Fruit fly (Drosophila melanogaster) whole organism, embryonic: Measurements from ENCODE around the gene CG10055.
A peak's percentile ranks its signal among the peaks of the same experiment; 100 is the strongest.

Source experiments
- C15 ChIP-seq: fragments of 200-800 bp; sonication (Bioruptor generic); IDR thresholded peaks from 3 replicates; pipeline ENCODE4 v1.3.6; 2022; ENCODE audit warnings: missing biosample characterization, missing genetic modification characterization
- CG12744 ChIP-seq: fragments of 200-800 bp; sonication (Bioruptor generic); optimal IDR thresholded peaks from 2 replicates; lab custom pipeline; 2016; ENCODE audit warnings: missing biosample characterization, missing genetic modification characterization
- CG12769 ChIP-seq: fragments of 200-800 bp; sonication (Bioruptor generic); optimal IDR thresholded peaks from 2 replicates; lab custom pipeline; 2019; ENCODE audit warnings: missing biosample characterization, mild to moderate bottlenecking, missing genetic modification characterization, moderate library complexity
- CG13287 ChIP-seq: fragments of 200-800 bp; sonication (Bioruptor generic); IDR thresholded peaks from 2 replicates; pipeline ENCODE4 v1.3.6; 2022; ENCODE audit warnings: missing biosample characterization, missing genetic modification characterization; ENCODE audit not compliant: partially characterized antibody
- CG13296 ChIP-seq: fragments of 200-800 bp; sonication (Bioruptor generic); optimal IDR thresholded peaks from 3 replicates; lab custom pipeline; 2018; ENCODE audit warnings: missing biosample characterization, mild to moderate bottlenecking, missing genetic modification characterization
- CG13894 ChIP-seq: fragments of 200-800 bp; sonication (Bioruptor generic); optimal IDR thresholded peaks from 3 replicates; lab custom pipeline; 2018; ENCODE audit warnings: missing biosample characterization, mild to moderate bottlenecking, missing genetic modification characterization, moderate library complexity
- CG15479 ChIP-seq: fragments of 200-800 bp; sonication (Bioruptor generic); optimal IDR thresholded peaks from 3 replicates; lab custom pipeline; 2019; ENCODE audit warnings: missing biosample characterization, mild to moderate bottlenecking, missing genetic modification characterization, moderate library complexity
- CG1603 ChIP-seq: fragments of 200-800 bp; sonication (Bioruptor generic); optimal IDR thresholded peaks from 2 replicates; lab custom pipeline; 2019; ENCODE audit warnings: missing biosample characterization, mild to moderate bottlenecking, missing genetic modification characterization, moderate library complexity
- CG16813 ChIP-seq: fragments of 200-800 bp; sonication (Bioruptor generic); IDR thresholded peaks from 3 replicates; pipeline ENCODE4 v1.3.6; 2022; ENCODE audit warnings: missing biosample characterization, missing genetic modification characterization; ENCODE audit not compliant: partially characterized antibody
- CG17568 ChIP-seq: fragments of 200-800 bp; sonication (Bioruptor generic); optimal IDR thresholded peaks from 2 replicates; lab custom pipeline; 2018; ENCODE audit warnings: missing biosample characterization, mild to moderate bottlenecking, missing genetic modification characterization, moderate library complexity
- CG8290 ChIP-seq, 3 experiments: fragments of 200-800 bp; sonication (Bioruptor generic); optimal IDR thresholded peaks; 2 replicates each; lab custom pipeline; 2016 to 2019; ENCODE audit warnings: missing biosample characterization in 3 of 3, missing genetic modification characterization in 3 of 3, mild to moderate bottlenecking in 2 of 3, moderate library complexity in 1 of 3
- CG9727 ChIP-seq: fragments of 200-800 bp; sonication (Bioruptor generic); optimal IDR thresholded peaks from 3 replicates; lab custom pipeline; 2017; ENCODE audit warnings: missing biosample characterization, mild to moderate bottlenecking, missing genetic modification characterization
- Dad ChIP-seq: fragments of 200-800 bp; sonication (Bioruptor generic); optimal IDR thresholded peaks from 3 replicates; lab custom pipeline; 2016; ENCODE audit warnings: missing biosample characterization, missing genetic modification characterization
- Dll ChIP-seq: fragments of 200-800 bp; sonication (Bioruptor generic); IDR thresholded peaks from 4 replicates; pipeline ENCODE4 v1.3.6; 2022; ENCODE audit warnings: missing biosample characterization, missing genetic modification characterization; ENCODE audit not compliant: partially characterized antibody
- Ets65A ChIP-seq: fragments of 200-800 bp; sonication (Bioruptor generic); peaks from one replicate; lab custom pipeline; 2016; ENCODE audit warnings: missing biosample characterization, missing genetic modification characterization
- HLH4C ChIP-seq: fragments of 200-800 bp; sonication (Bioruptor generic); IDR thresholded peaks from 3 replicates; pipeline ENCODE4 v1.3.6; 2022; ENCODE audit warnings: missing biosample characterization, missing genetic modification characterization; ENCODE audit not compliant: partially characterized antibody
- Hsf ChIP-seq: fragments of 200-800 bp; sonication (Bioruptor generic); optimal IDR thresholded peaks from 3 replicates; lab custom pipeline; 2016; ENCODE audit warnings: missing biosample characterization, missing genetic modification characterization
- Med ChIP-seq: fragments of 200-800 bp; sonication (Bioruptor generic); peaks from one replicate; lab custom pipeline; 2016; ENCODE audit warnings: missing biosample characterization, missing genetic modification characterization, mild to moderate bottlenecking, inconsistent platforms, moderate library complexity
- Opbp ChIP-seq: fragments of 200-800 bp; sonication (Bioruptor generic); IDR thresholded peaks from 3 replicates; pipeline ENCODE4 v1.3.6; 2022; ENCODE audit warnings: missing biosample characterization, missing genetic modification characterization; ENCODE audit not compliant: partially characterized antibody
- Pdp1 ChIP-seq, 2 experiments: fragments of 200-800 bp; sonication (Bioruptor generic); optimal IDR thresholded peaks; 3 replicates each; lab custom pipeline; 2016; ENCODE audit warnings: missing biosample characterization in 2 of 2, missing genetic modification characterization in 2 of 2, mild to moderate bottlenecking in 1 of 2, moderate library complexity in 1 of 2
- Stat92E ChIP-seq, 3 experiments: fragments of >200 bp in 2 of 3; fragments of 200-800 bp in 1 of 3; sonication (Bioruptor generic) in 1 of 3; optimal IDR thresholded peaks; 2 replicates each; lab custom pipeline; 2017 to 2019; ENCODE audit warnings: missing biosample characterization in 3 of 3, missing genetic modification characterization in 3 of 3, mild to moderate bottlenecking in 1 of 3, moderate library complexity in 1 of 3
- Trl ChIP-seq, 3 experiments: fragments of >200 bp in 2 of 3; fragments of 200-800 bp in 1 of 3; sonication (Bioruptor generic) in 1 of 3; optimal IDR thresholded peaks; 2 replicates in 1 of 3; 3 replicates in 2 of 3; lab custom pipeline; 2016 to 2017; ENCODE audit warnings: missing biosample characterization in 1 of 3, missing genetic modification characterization in 1 of 3
- ab ChIP-seq: fragments of 200-800 bp; sonication (Bioruptor generic); optimal IDR thresholded peaks from 2 replicates; lab custom pipeline; 2016; ENCODE audit warnings: missing biosample characterization, missing genetic modification characterization
- bbx ChIP-seq: fragments of 200-800 bp; sonication (Bioruptor generic); IDR thresholded peaks from 2 replicates; pipeline ENCODE4 v1.3.6; 2022; ENCODE audit warnings: missing biosample characterization, missing genetic modification characterization; ENCODE audit not compliant: partially characterized antibody
- chinmo ChIP-seq: fragments of 200-800 bp; sonication (Bioruptor generic); IDR thresholded peaks from 4 replicates; pipeline ENCODE4 v1.3.6; 2022; ENCODE audit warnings: missing biosample characterization, missing genetic modification characterization; ENCODE audit not compliant: partially characterized antibody
- fd102C ChIP-seq: fragments of 200-800 bp; sonication (Bioruptor generic); optimal IDR thresholded peaks from 2 replicates; lab custom pipeline; 2018; ENCODE audit warnings: missing biosample characterization, mild to moderate bottlenecking, missing genetic modification characterization, moderate library complexity
- ftz-f1 ChIP-seq: fragments of 200-800 bp; sonication (Bioruptor generic); optimal IDR thresholded peaks from 2 replicates; lab custom pipeline; 2016; ENCODE audit warnings: missing biosample characterization, missing genetic modification characterization
- insv ChIP-seq, 2 experiments: fragments of 200-800 bp; sonication (Bioruptor generic); optimal IDR thresholded peaks; 3 replicates each; lab custom pipeline; 2016 to 2018; ENCODE audit warnings: missing biosample characterization in 2 of 2, missing genetic modification characterization in 2 of 2
- nmo ChIP-seq: fragments of 200-800 bp; sonication (Bioruptor generic); optimal IDR thresholded peaks from 2 replicates; lab custom pipeline; 2018; ENCODE audit warnings: missing biosample characterization, mild to moderate bottlenecking, missing genetic modification characterization, moderate library complexity
- oc ChIP-seq: fragments of 200-800 bp; sonication (Bioruptor generic); optimal IDR thresholded peaks from 2 replicates; lab custom pipeline; 2018; ENCODE audit warnings: missing biosample characterization, mild to moderate bottlenecking, missing genetic modification characterization, moderate library complexity
- otp ChIP-seq: fragments of 200-800 bp; sonication (Bioruptor generic); IDR thresholded peaks from 3 replicates; pipeline ENCODE4, ENCODE4 v1.3.6; 2022; ENCODE audit warnings: missing biosample characterization, missing genetic modification characterization
- pan ChIP-seq, 4 experiments: fragments of >200 bp in 3 of 4; fragments of 200-800 bp in 1 of 4; sonication (Bioruptor generic) in 1 of 4; optimal IDR thresholded peaks in 3 of 4; IDR thresholded peaks in 1 of 4; 2 replicates each; pipeline versions ENCODE4 v1.3.6 to Lab custom; 2017 to 2022; ENCODE audit warnings: missing biosample characterization in 2 of 4, missing genetic modification characterization in 2 of 4, mixed read lengths in 1 of 4
- sc ChIP-seq, 3 experiments: fragments of >200 bp in 2 of 3; fragments of 200-800 bp in 1 of 3; sonication (Bioruptor generic) in 1 of 3; optimal IDR thresholded peaks; 2 replicates in 2 of 3; 3 replicates in 1 of 3; lab custom pipeline; 2017; ENCODE audit warnings: mild to moderate bottlenecking in 1 of 3, missing biosample characterization in 1 of 3, missing genetic modification characterization in 1 of 3, missing genetic modification reagents in 1 of 3
- sd ChIP-seq: fragments of 200-800 bp; sonication (Bioruptor generic); optimal IDR thresholded peaks from 3 replicates; lab custom pipeline; 2018; ENCODE audit warnings: missing biosample characterization, mild to moderate bottlenecking, missing genetic modification characterization, moderate library complexity
- sens ChIP-seq: fragments of 200-800 bp; sonication (Bioruptor generic); peaks from one replicate; lab custom pipeline; 2016; ENCODE audit warnings: missing biosample characterization, missing genetic modification characterization
- seq ChIP-seq: fragments of 200-800 bp; sonication (Bioruptor generic); IDR thresholded peaks from 2 replicates; pipeline ENCODE4 v1.3.6; 2022; ENCODE audit warnings: missing biosample characterization, missing genetic modification characterization
- sqz ChIP-seq: fragments of 200-800 bp; sonication (Bioruptor generic); optimal IDR thresholded peaks from 3 replicates; lab custom pipeline; 2018; ENCODE audit warnings: missing biosample characterization, mild to moderate bottlenecking, missing genetic modification characterization
- stc ChIP-seq: fragments of 200-800 bp; sonication (Bioruptor generic); IDR thresholded peaks from 2 replicates; pipeline ENCODE4 v1.3.6; 2022; ENCODE audit warnings: missing biosample characterization, missing genetic modification characterization
- tap ChIP-seq: fragments of 200-800 bp; optimal IDR thresholded peaks from 3 replicates; lab custom pipeline; 2019; ENCODE audit warnings: missing biosample characterization, mild to moderate bottlenecking, missing genetic modification characterization, moderate library complexity
- tio ChIP-seq: fragments of 200-800 bp; sonication (Bioruptor generic); optimal IDR thresholded peaks from 2 replicates; lab custom pipeline; 2017; ENCODE audit warnings: missing biosample characterization, missing genetic modification characterization, inconsistent platforms
- tll ChIP-seq, 2 experiments: fragments of 200-800 bp in 1 of 2; fragments of >200 bp in 1 of 2; sonication (Bioruptor generic) in 1 of 2; optimal IDR thresholded peaks; 2 replicates each; lab custom pipeline; 2017 to 2019; ENCODE audit warnings: missing biosample characterization in 2 of 2, missing genetic modification characterization in 2 of 2, mild to moderate bottlenecking in 1 of 2, moderate library complexity in 1 of 2
- wdn ChIP-seq: fragments of 200-800 bp; sonication (Bioruptor generic); IDR thresholded peaks from 2 replicates; pipeline ENCODE4 v1.3.6; 2022; ENCODE audit warnings: missing biosample characterization, missing genetic modification characterization
- yki ChIP-seq: fragments of >200 bp; optimal IDR thresholded peaks from 3 replicates; lab custom pipeline; 2018
- zen ChIP-seq: fragments of 200-800 bp; sonication (Bioruptor generic); optimal IDR thresholded peaks from 3 replicates; lab custom pipeline; 2018; ENCODE audit warnings: missing biosample characterization, mild to moderate bottlenecking, missing genetic modification characterization, moderate library complexity

Gene CG10055

DNA sequence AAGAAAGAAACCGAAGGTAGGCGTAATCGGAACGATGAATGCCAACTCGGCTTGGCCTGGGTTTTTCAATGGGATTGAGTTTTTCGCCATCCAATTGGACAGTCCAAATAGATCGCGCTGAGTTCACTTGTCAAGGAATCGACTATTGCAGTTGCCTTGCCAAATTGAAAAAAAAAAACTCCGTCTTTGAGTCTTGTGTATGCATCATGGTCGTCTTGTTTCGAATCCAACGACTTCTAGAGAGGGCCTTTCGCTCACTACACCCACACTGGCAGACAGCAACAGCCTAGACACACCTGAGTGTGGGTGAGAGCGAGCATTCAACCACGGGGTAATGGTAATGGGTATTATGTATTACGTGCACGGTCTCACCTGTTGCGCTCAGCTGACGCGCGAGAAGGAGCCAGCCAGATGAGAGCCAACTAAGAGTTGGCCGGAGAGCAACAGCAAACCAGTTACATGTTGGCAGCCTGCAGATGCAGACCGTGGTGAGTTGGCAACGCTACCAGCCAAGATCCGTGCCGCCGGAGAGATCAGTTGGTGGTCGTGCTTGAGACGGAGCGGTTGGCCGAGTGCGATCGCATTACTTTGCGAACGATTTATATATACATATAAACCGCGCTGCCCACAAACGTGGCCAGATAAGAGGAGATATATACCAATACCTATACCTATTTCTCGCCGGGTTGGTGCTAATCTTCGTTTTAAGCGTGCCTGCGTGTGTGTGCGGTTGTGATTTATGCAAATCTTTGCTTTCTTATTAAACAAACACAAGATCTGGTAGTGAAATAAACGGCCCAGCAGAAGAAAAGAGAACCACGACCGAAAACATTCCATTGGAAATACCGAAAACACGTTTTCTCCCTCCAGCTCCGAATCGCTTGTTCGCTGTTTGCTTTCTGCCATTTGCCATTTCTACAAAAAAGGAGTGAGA, 23.9 kb downstream of the CG10055 start, which contains the start of gene sas (continued):
- peak; percentile 10 for TF ChIP-seq CG13296
- TF ChIP-seq nmo (GFP tag; lab: Kevin White, UChicago) = no peak
- TF ChIP-seq sqz (GFP tag; lab: Kevin White, UChicago) = no peak
- TF ChIP-seq CG12769 (tag; lab: Kevin White, UChicago) = peak; percentile 53
- TF ChIP-seq yki (lab: Kevin White, UChicago) = peak; percentile 14
- TF ChIP-seq C15 (GFP tag; lab: Robert Waterston, UW) = no peak
- TF ChIP-seq HLH4C (GFP tag; lab: Robert Waterston, UW) = 0 out of 3 replicates have a peak, but pooled peaks have one; percentile 33
- no peak for TF ChIP-seq CG8290 (GFP tag; optimal IDR thresholded peaks at IDR 0.05; lab: Kevin White, UChicago)
- peak in 1 of 2 experiments; percentile 36 for TF ChIP-seq CG8290 (tag; optimal IDR thresholded peaks at IDR 0.05; lab: Kevin White, UChicago)
- peak in 1 of 2 experiments; percentile 18 for TF ChIP-seq tll (GFP tag; optimal IDR thresholded peaks at IDR 0.05; lab: Kevin White, UChicago)
- TF ChIP-seq insv (GFP tag; optimal IDR thresholded peaks at IDR 0.05; lab: Kevin White, UChicago) = peak; percentile 33 to 93
- 0 out of 3 replicates have a peak, but pooled peaks have one; percentile 48 for TF ChIP-seq Opbp (GFP tag; lab: Robert Waterston, UW)
- TF ChIP-seq fd102C (GFP tag; lab: Kevin White, UChicago) = peak; percentile 22
- no peak for TF ChIP-seq CG17568 (GFP tag; lab: Kevin White, UChicago)
- no peak for TF ChIP-seq ab
- 0 out of 3 replicates have a peak, but pooled peaks have one; percentile 7 for TF ChIP-seq CG16813 (GFP tag; lab: Robert Waterston, UW)
- TF ChIP-seq Pdp1 (GFP tag; optimal IDR thresholded peaks at IDR 0.05; lab: Kevin White, UChicago) = peak in 1 of 2 experiments; percentile 75
- peak; percentile 48 for TF ChIP-seq CG13894
- no peak for TF ChIP-seq CG9727 (GFP tag; lab: Kevin White, UChicago)
- no peak for TF ChIP-seq CG12744 (GFP tag; lab: Kevin White, UChicago)
- no peak for TF ChIP-seq tap (tag; lab: Kevin White, UChicago)
- TF ChIP-seq Dll (GFP tag; lab: Robert Waterston, UW) = peak; percentile 24; the same call in 1 of the 4 replicates
- TF ChIP-seq chinmo (GFP tag; lab: Robert Waterston, UW) = peak; percentile 93
- peak; percentile 33; the same call in 1 of the 2 replicates for TF ChIP-seq seq (GFP tag; lab: Robert Waterston, UW)
- peak; percentile 70 for TF ChIP-seq sens
- no peak for TF ChIP-seq pan (optimal IDR thresholded peaks at IDR 0.05; lab: Kevin White, UChicago)
- peak in 1 of 2 experiments; percentile 32 for TF ChIP-seq pan (GFP tag; optimal IDR thresholded peaks at IDR 0.05 in 1 of 2, IDR thresholded peaks at IDR 0.05 in 1 of 2)
- 0 out of 2 replicates have a peak, but pooled peaks have one; percentile 31 for TF ChIP-seq bbx (GFP tag; lab: Robert Waterston, UW)
- peak; percentile 47 for TF ChIP-seq CG15479 (GFP tag; lab: Kevin White, UChicago)
- peak; percentile 55 for TF ChIP-seq oc (tag; lab: Kevin White, UChicago)
- peak; percentile 77 for TF ChIP-seq Med (GFP tag; lab: Kevin White, UChicago)
- TF ChIP-seq CG1603 = no peak
- TF ChIP-seq ftz-f1 (GFP tag; lab: Kevin White, UChicago) = no peak
- peak; percentile 36 for TF ChIP-seq zen (tag; lab: Kevin White, UChicago)
- TF ChIP-seq Hsf = no peak
- TF ChIP-seq Ets65A (GFP tag; lab: Kevin White, UChicago) = no peak
- no peak for TF ChIP-seq tio (GFP tag; lab: Kevin White, UChicago)
- no peak for TF ChIP-seq wdn
- TF ChIP-seq CG13287 (GFP tag; lab: Robert Waterston, UW) = peak; percentile 39; the same call in 1 of the 2 replicates
- no peak for TF ChIP-seq otp
- peak; percentile 63 to 77 for TF ChIP-seq Trl (optimal IDR thresholded peaks at IDR 0.05; lab: Kevin White, UChicago)
- peak; percentile 0 for TF ChIP-seq Trl (GFP tag; optimal IDR thresholded peaks at IDR 0.05; lab: Kevin White, UChicago)
- TF ChIP-seq Dad (GFP tag; lab: Kevin White, UChicago) = peak; percentile 5
- peak; percentile 13; the same call in 1 of the 2 replicates for TF ChIP-seq stc (GFP tag; lab: Robert Waterston, UW)
- TF ChIP-seq sd (tag; lab: Kevin White, UChicago) = peak; percentile 64
- TF ChIP-seq Stat92E (GFP tag; optimal IDR thresholded peaks at IDR 0.05; lab: Kevin White, UChicago) = peak in 1 of 3 experiments; percentile 11
- no peak for TF ChIP-seq sc (optimal IDR thresholded peaks at IDR 0.05; lab: Kevin White, UChicago)
- no peak for TF ChIP-seq sc (GFP tag; optimal IDR thresholded peaks at IDR 0.05; lab: Kevin White, UChicago)
